Fruit fly (Drosophila melanogaster) whole organism, adult: ENCODE results near the gene psidin.
A peak's percentile ranks its signal among the peaks of the same experiment; 100 is the strongest.

Experiments used
- CG14711 ChIP-seq: fragments of 200-800 bp; sonication (Bioruptor generic); optimal IDR thresholded peaks from 2 replicates; lab custom pipeline; 2018; ENCODE audit warnings: missing biosample characterization, mild to moderate bottlenecking, missing genetic modification characterization, moderate library complexity
- CG1620 ChIP-seq: fragments of 200-800 bp; sonication (Bioruptor generic); optimal IDR thresholded peaks from 2 replicates; lab custom pipeline; 2016; ENCODE audit warnings: missing biosample characterization, missing genetic modification characterization
- CG33017 ChIP-seq: fragments of 200-800 bp; sonication (Bioruptor generic); optimal IDR thresholded peaks from 2 replicates; lab custom pipeline; 2018; ENCODE audit warnings: missing biosample characterization, mild to moderate bottlenecking, missing genetic modification characterization, moderate library complexity
- CG7045 ChIP-seq: fragments of 200-800 bp; sonication (Bioruptor generic); optimal IDR thresholded peaks from 2 replicates; lab custom pipeline; 2017; ENCODE audit warnings: missing biosample characterization, mild to moderate bottlenecking, missing genetic modification characterization
- Clk ChIP-seq: fragments of 200-800 bp; sonication (Bioruptor generic); optimal IDR thresholded peaks from 2 replicates; lab custom pipeline; 2017; ENCODE audit warnings: missing biosample characterization, missing genetic modification characterization
- Crg-1 ChIP-seq: fragments of 200-800 bp; sonication (Bioruptor generic); optimal IDR thresholded peaks from 2 replicates; lab custom pipeline; 2016; ENCODE audit warnings: missing biosample characterization, missing genetic modification characterization
- bab1 ChIP-seq: fragments of 200-800 bp; sonication (Bioruptor generic); optimal IDR thresholded peaks from 3 replicates; lab custom pipeline; 2019; ENCODE audit warnings: missing biosample characterization, mild to moderate bottlenecking, missing genetic modification characterization, moderate library complexity
- cic ChIP-seq: fragments of 200-800 bp; sonication (Bioruptor generic); optimal IDR thresholded peaks from 2 replicates; lab custom pipeline; 2017; ENCODE audit warnings: missing biosample characterization, mild to moderate bottlenecking, missing genetic modification characterization, moderate library complexity
- cnc ChIP-seq, 2 experiments: fragments of >200 bp; optimal IDR thresholded peaks; 2 replicates each; lab custom pipeline; 2017
- kay ChIP-seq: fragments of 200-800 bp; sonication (Bioruptor generic); peaks from one replicate; lab custom pipeline; 2016; ENCODE audit warnings: missing biosample characterization, missing genetic modification characterization, borderline replicate concordance
- ovo ChIP-seq: fragments of 200-800 bp; sonication (Bioruptor generic); optimal IDR thresholded peaks from 2 replicates; lab custom pipeline; 2016; ENCODE audit warnings: missing biosample characterization, missing genetic modification characterization
- pad ChIP-seq: fragments of 200-800 bp; sonication (Bioruptor generic); optimal IDR thresholded peaks from 3 replicates; lab custom pipeline; 2017; ENCODE audit warnings: missing biosample characterization, missing genetic modification characterization, mild to moderate bottlenecking, moderate library complexity, missing genetic modification reagents
- toe ChIP-seq: fragments of 200-800 bp; sonication (Bioruptor generic); optimal IDR thresholded peaks from 2 replicates; lab custom pipeline; 2016; ENCODE audit warnings: missing biosample characterization, missing genetic modification characterization

DNA sequence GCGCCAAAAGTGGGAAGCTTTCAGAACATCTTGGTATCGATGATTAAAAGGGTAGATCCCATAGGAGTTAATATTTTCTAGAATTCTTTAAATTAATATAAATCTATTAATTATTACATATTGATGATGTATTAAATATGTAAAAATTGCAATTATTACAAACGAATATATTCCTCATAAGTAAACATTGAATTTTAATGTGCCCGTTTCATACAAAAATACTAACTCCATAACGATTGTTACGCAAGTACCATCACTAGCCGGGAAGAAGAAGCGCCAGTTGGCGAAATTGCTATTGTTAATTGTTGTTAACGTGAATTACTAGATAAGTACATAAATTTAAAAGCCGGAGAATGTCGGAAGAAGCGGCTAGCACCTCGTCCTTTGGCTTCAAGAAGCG lies 36.0 kb downstream of the psidin start, which contains the start of gene mdlc:
- no peak for TF ChIP-seq CG1620 (GFP tag; lab: Kevin White, UChicago)
- TF ChIP-seq ovo (GFP tag; lab: Kevin White, UChicago): no peak
- TF ChIP-seq cic: no peak
- no peak for TF ChIP-seq pad (GFP tag; lab: Kevin White, UChicago)
- TF ChIP-seq Clk (GFP tag; lab: Kevin White, UChicago): no peak
- TF ChIP-seq bab1 (GFP tag; lab: Kevin White, UChicago): no peak
- no peak for TF ChIP-seq CG33017 (tag; lab: Kevin White, UChicago)
- TF ChIP-seq kay (GFP tag; lab: Kevin White, UChicago): peak; percentile 28
- peak; percentile 0 for TF ChIP-seq toe (GFP tag; lab: Kevin White, UChicago)
- no peak for TF ChIP-seq cnc (optimal IDR thresholded peaks at IDR 0.05; lab: Kevin White, UChicago)
- TF ChIP-seq CG14711 (tag; lab: Kevin White, UChicago): no peak
- TF ChIP-seq Crg-1: no peak
- TF ChIP-seq CG7045 (GFP tag; lab: Kevin White, UChicago): no peak
